Fruit fly (Drosophila melanogaster): Measurements from ENCODE around the gene CG7394.

CG7394 gene

DNA sequence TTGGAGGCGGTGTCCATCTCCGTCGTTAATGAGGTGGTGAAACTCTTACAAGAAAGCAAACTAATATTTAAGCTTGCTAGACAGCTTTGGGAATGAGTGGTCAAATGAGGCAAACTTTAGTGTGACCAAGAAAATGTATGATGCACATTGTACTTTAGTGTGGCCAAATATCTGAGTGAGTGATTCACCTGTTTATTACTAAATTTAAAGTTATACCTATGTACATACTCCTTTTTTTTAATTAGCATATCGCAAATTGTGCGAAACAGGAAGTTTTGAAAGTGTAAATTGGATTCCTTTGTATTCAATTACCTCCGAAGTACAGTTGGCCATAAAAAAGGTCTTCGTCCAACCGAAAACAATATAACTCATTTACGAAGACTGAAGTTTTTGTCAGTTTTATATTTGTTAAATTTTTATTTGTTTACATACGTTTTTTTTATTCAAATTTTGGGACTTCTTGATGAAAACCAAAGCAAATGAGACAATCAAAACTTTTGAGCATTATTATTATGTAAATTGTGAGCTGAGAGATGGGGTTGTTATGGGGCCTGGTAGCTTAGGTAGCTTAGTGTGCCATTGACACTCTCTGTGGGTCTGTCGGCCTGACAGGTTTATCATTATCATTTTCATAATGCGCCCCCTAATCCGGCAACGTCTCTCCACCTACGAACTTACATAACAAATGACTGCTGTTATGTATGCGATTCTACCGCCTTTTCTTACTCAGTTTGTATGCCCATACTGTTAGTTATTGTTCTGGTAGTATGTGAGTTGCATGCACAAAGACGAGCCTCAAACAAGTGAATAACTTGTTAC, 22.1 kb upstream of the CG7394 start (continued):
- TF ChIP-seq CG8290 (GFP tag; optimal IDR thresholded peaks at IDR 0.05) (peak; percentile 15), CG8290 (tag; optimal IDR thresholded peaks at IDR 0.05) (no peak), CG15601 (tag; optimal IDR thresholded peaks at IDR 0.05) (no peak), gfzf (GFP tag; optimal IDR thresholded peaks at IDR 0.05) (peak; percentile 7), Awh (GFP tag; IDR thresholded peaks at IDR 0.05) (peak; percentile 58; the same call in 1 of the 2 replicates), CG18599 (GFP tag; optimal IDR thresholded peaks at IDR 0.05) (no peak), corto (GFP tag; optimal IDR thresholded peaks at IDR 0.05) (no peak), Rx (GFP tag; IDR thresholded peaks at IDR 0.05) (no peak), GATAe (GFP tag; conservative IDR thresholded peaks at IDR 0.05) (no peak), CG16813 (GFP tag; IDR thresholded peaks at IDR 0.05; ENCODE audit: partially characterized antibody) (no peak), CG12236 (GFP tag; optimal IDR thresholded peaks at IDR 0.05) (no peak), stwl (tag; optimal IDR thresholded peaks at IDR 0.05) (peak; percentile 98), E2f2 (GFP tag; IDR thresholded peaks at IDR 0.05) (no peak), chinmo (GFP tag; IDR thresholded peaks at IDR 0.05; ENCODE audit: partially characterized antibody) (0 out of 4 replicates have a peak, but pooled peaks have one; percentile 6)

DNA sequence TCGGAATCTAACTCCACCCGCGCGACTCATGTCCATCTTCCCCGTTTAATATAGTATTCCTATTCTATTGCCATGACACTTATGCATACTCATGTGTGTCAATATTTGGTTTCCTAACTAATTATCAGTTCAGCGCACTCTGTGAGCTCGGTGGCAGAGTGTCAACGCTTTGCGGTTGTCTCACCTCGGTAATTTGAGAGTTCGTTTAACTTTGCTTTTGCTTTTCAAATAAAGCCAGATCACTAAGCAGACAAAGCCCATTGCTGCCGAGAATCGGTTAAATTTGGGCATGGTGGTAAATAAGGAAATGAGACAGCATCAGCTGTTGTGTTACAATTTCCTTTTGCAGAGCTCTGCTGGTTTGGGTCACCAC, 21.5 kb upstream of the CG7394 start:
- TF ChIP-seq CG3995 (GFP tag; optimal IDR thresholded peaks at IDR 0.05): no peak
- no peak for TF ChIP-seq maf-S (GFP tag; optimal IDR thresholded peaks at IDR 0.05)
- TF ChIP-seq MESR4 (GFP tag; optimal IDR thresholded peaks at IDR 0.05): no peak
- TF ChIP-seq ac (GFP tag; optimal IDR thresholded peaks at IDR 0.05): no peak
- TF ChIP-seq CG9817 (tag; optimal IDR thresholded peaks at IDR 0.05): no peak
- TF ChIP-seq CG4404 (GFP tag; IDR thresholded peaks at IDR 0.05): no peak
- TF ChIP-seq D19A (tag; optimal IDR thresholded peaks at IDR 0.05): no peak
- TF ChIP-seq CG12236 (GFP tag; optimal IDR thresholded peaks at IDR 0.05): no peak
- no peak for TF ChIP-seq CG8281 (tag; optimal IDR thresholded peaks at IDR 0.05)
- TF ChIP-seq ttk (GFP tag; IDR thresholded peaks at IDR 0.05): no peak
- TF ChIP-seq CG17359 (tag; optimal IDR thresholded peaks at IDR 0.05): peak; percentile 24
- no peak for TF ChIP-seq al (GFP tag; IDR thresholded peaks at IDR 0.05)
- TF ChIP-seq CG10959 (GFP tag; IDR thresholded peaks at IDR 0.05): no peak
- TF ChIP-seq esg (GFP tag; conservative IDR thresholded peaks at IDR 0.05): no peak
- TF ChIP-seq CG5245 (GFP tag; optimal IDR thresholded peaks at IDR 0.05): no peak
- TF ChIP-seq Lpt (GFP tag; optimal IDR thresholded peaks at IDR 0.05): no peak
- TF ChIP-seq CG34224 (GFP tag; IDR thresholded peaks at IDR 0.05; ENCODE audit: partially characterized antibody): no peak
- TF ChIP-seq Hr3 (GFP tag; optimal IDR thresholded peaks at IDR 0.05): no peak
- TF ChIP-seq Neu2 (GFP tag; optimal IDR thresholded peaks at IDR 0.05; ENCODE audit: borderline replicate concordance): no peak
- TF ChIP-seq row (GFP tag; IDR thresholded peaks at IDR 0.05): no peak
- TF ChIP-seq CG11504 (tag; optimal IDR thresholded peaks at IDR 0.05): peak; percentile 13
- no peak for TF ChIP-seq CG1647 (GFP tag; optimal IDR thresholded peaks at IDR 0.05)
- peak; percentile 19 for TF ChIP-seq CG8944 (GFP tag; optimal IDR thresholded peaks at IDR 0.05)
- peak; percentile 78 for TF ChIP-seq kni (GFP tag; optimal IDR thresholded peaks at IDR 0.05)
- TF ChIP-seq Poxn (GFP tag; IDR thresholded peaks at IDR 0.05): no peak
- TF ChIP-seq luna (GFP tag; optimal IDR thresholded peaks at IDR 0.05): no peak
- peak; percentile 16; the same call in 1 of the 2 replicates for TF ChIP-seq ranshi (GFP tag; IDR thresholded peaks at IDR 0.05)
- TF ChIP-seq Sox102F (GFP tag; optimal IDR thresholded peaks at IDR 0.05): no peak
- peak; percentile 2 for TF ChIP-seq CG4854 (GFP tag; optimal IDR thresholded peaks at IDR 0.05)
- TF ChIP-seq CG1529 (GFP tag; optimal IDR thresholded peaks at IDR 0.05): peak; percentile 37
- no peak for TF ChIP-seq CG7786 (GFP tag; optimal IDR thresholded peaks at IDR 0.05)
- TF ChIP-seq D (optimal IDR thresholded peaks at IDR 0.05): no peak
- TF ChIP-seq D (GFP tag; optimal IDR thresholded peaks at IDR 0.05): peak; percentile 29
- peak; percentile 20 for TF ChIP-seq CG18262 (tag; optimal IDR thresholded peaks at IDR 0.05)
- no peak for TF ChIP-seq Ssrp (tag; optimal IDR thresholded peaks at IDR 0.05)
- no peak for TF ChIP-seq Elba2 (GFP tag; optimal IDR thresholded peaks at IDR 0.05)
- TF ChIP-seq HLH3B (GFP tag; IDR thresholded peaks at IDR 0.05): no peak

Measured in whole organism, embryonic.